Fruit fly (Drosophila melanogaster): ENCODE measurements around the gene CG9135.

Gene CG9135

dm6 chr2L:6047528-6048160 is 3.0 kb upstream of the CG9135 start, which contains the start of gene IPIP (continued):
- TF ChIP-seq hbn (GFP tag; IDR thresholded peaks at IDR 0.05; ENCODE audit: partially characterized antibody) (peak; percentile 68; the same call in 1 of the 2 replicates), lmd (GFP tag; IDR thresholded peaks at IDR 0.05) (peak; percentile 49; the same call in 1 of the 2 replicates), zen (tag; optimal IDR thresholded peaks at IDR 0.05) (no peak), CG7839 (tag; optimal IDR thresholded peaks at IDR 0.05) (no peak), CG9215 (GFP tag; IDR thresholded peaks at IDR 0.05) (peak; percentile 26; the same call in 1 of the 2 replicates), ato (GFP tag; IDR thresholded peaks at IDR 0.05; ENCODE audit: partially characterized antibody) (peak; percentile 85), Hr78 (GFP tag; optimal IDR thresholded peaks at IDR 0.05) (peak in 1 of 2 experiments; percentile 84), so (GFP tag; IDR thresholded peaks at IDR 0.05) (peak; percentile 44; the same call in 2 of the 3 replicates), CG10462 (GFP tag; optimal IDR thresholded peaks at IDR 0.05) (no peak)

dm6 chr2L:6048542-6048941 is 2.1 kb upstream of the CG9135 start, which contains the start of the genes CG34179 and slmo:
Gene CG34179 (minus strand): TSS chr2L:6048706.
Gene slmo (minus strand): TSS chr2L:6048706.
- TF ChIP-seq BEAF-32 (GFP tag; optimal IDR thresholded peaks at IDR 0.05) (peak; percentile 20), CG1647 (GFP tag; optimal IDR thresholded peaks at IDR 0.05) (no peak), gsb-n (tag; optimal IDR thresholded peaks at IDR 0.05) (no peak), CG6765 (GFP tag; optimal IDR thresholded peaks at IDR 0.05) (no peak), Fer3 (tag; optimal IDR thresholded peaks at IDR 0.05) (no peak), CG12744 (GFP tag; optimal IDR thresholded peaks at IDR 0.05) (no peak), scrt (GFP tag; optimal IDR thresholded peaks at IDR 0.05) (no peak), onecut (GFP tag; IDR thresholded peaks at IDR 0.05) (peak; percentile 48; the same call in 1 of the 2 replicates), Opbp (GFP tag; IDR thresholded peaks at IDR 0.05; ENCODE audit: partially characterized antibody) (peak; percentile 43; the same call in 1 of the 3 replicates), Sry-δ (GFP tag; optimal IDR thresholded peaks at IDR 0.05) (peak; percentile 33), mld (GFP tag; IDR thresholded peaks at IDR 0.05; ENCODE audit: partially characterized antibody) (no peak), prd (optimal IDR thresholded peaks at IDR 0.05) (no peak), prd (GFP tag; IDR thresholded peaks at IDR 0.05) (no peak), Mes4 (GFP tag; optimal IDR thresholded peaks at IDR 0.05) (no peak), fru (optimal IDR thresholded peaks at IDR 0.05) (no peak), CG17912 (GFP tag; optimal IDR thresholded peaks at IDR 0.05) (no peak), CG11504 (tag; optimal IDR thresholded peaks at IDR 0.05) (no peak), bsh (GFP tag; optimal IDR thresholded peaks at IDR 0.05) (no peak), CG12769 (tag; optimal IDR thresholded peaks at IDR 0.05) (no peak), CG8281 (tag; optimal IDR thresholded peaks at IDR 0.05) (no peak), CrebB (tag; optimal IDR thresholded peaks at IDR 0.05) (no peak), sob (GFP tag; IDR thresholded peaks at IDR 0.05) (no peak), wor (GFP tag; IDR thresholded peaks at IDR 0.05) (no peak), CG14710 (tag; optimal IDR thresholded peaks at IDR 0.05) (peak; percentile 99), BtbVII (GFP tag; optimal IDR thresholded peaks at IDR 0.05) (no peak), CG13296 (GFP tag; optimal IDR thresholded peaks at IDR 0.05) (no peak), toy (GFP tag; IDR thresholded peaks at IDR 0.05) (no peak), CG33557 (GFP tag; optimal IDR thresholded peaks at IDR 0.05) (no peak), tap (tag; optimal IDR thresholded peaks at IDR 0.05) (no peak), CG8089 (GFP tag; optimal IDR thresholded peaks at IDR 0.05) (no peak), ken (GFP tag; IDR thresholded peaks at IDR 0.05) (no peak), jigr1 (GFP tag; IDR thresholded peaks at IDR 0.05) (no peak), luna (GFP tag; optimal IDR thresholded peaks at IDR 0.05) (no peak), pzg (GFP tag; optimal IDR thresholded peaks at IDR 0.05) (peak; percentile 42), ssp (GFP tag; IDR thresholded peaks at IDR 0.05) (no peak), Max (GFP tag; optimal IDR thresholded peaks at IDR 0.05) (no peak), HLH4C (GFP tag; IDR thresholded peaks at IDR 0.05; ENCODE audit: partially characterized antibody) (no peak), CG16815 (GFP tag; optimal IDR thresholded peaks at IDR 0.05) (no peak), emc (GFP tag; optimal IDR thresholded peaks at IDR 0.05) (no peak), CG9215 (GFP tag; IDR thresholded peaks at IDR 0.05) (no peak)
